Worm (Caenorhabditis elegans) whole organism, L3 larva: ENCODE measurements around the gene mif-4.

Experiments
- R02D3.7 ChIP-seq: fragments of 150-350 bp; optimal IDR thresholded peaks from 2 replicates; lab custom pipeline; 2014; ENCODE audit warnings: missing biosample characterization, missing genetic modification characterization
- ZK546.5 ChIP-seq: sonication (generic microtip); optimal IDR thresholded peaks from 2 replicates; lab custom pipeline; 2017; ENCODE audit warnings: missing biosample characterization, missing genetic modification characterization
- aly-2 ChIP-seq: fragments of 150-350 bp; optimal IDR thresholded peaks from 2 replicates; lab custom pipeline; 2014; ENCODE audit warnings: missing biosample characterization, missing genetic modification characterization
- ama-1 ChIP-seq: fragments of 150-350 bp; optimal IDR thresholded peaks from 2 replicates; lab custom pipeline; 2018
- ceh-16 ChIP-seq: sonication (generic microtip); optimal IDR thresholded peaks from 2 replicates; lab custom pipeline; 2017; ENCODE audit warnings: missing biosample characterization, missing genetic modification characterization
- ceh-28 ChIP-seq: fragments of 150-350 bp; optimal IDR thresholded peaks from 2 replicates; lab custom pipeline; 2014; ENCODE audit warnings: missing biosample characterization, missing genetic modification reagents, missing genetic modification characterization
- ceh-82 ChIP-seq: fragments of 150-350 bp; optimal IDR thresholded peaks from 2 replicates; lab custom pipeline; 2014; ENCODE audit warnings: missing biosample characterization, missing genetic modification characterization
- ceh-9 ChIP-seq: sonication (generic microtip); optimal IDR thresholded peaks from 2 replicates; lab custom pipeline; 2018; ENCODE audit warnings: missing biosample characterization, missing genetic modification characterization
- daf-12 ChIP-seq: fragments of 150-350 bp; optimal IDR thresholded peaks from 2 replicates; lab custom pipeline; 2014; ENCODE audit warnings: missing biosample characterization, missing genetic modification reagents, missing genetic modification characterization
- egl-27 ChIP-seq: sonication (generic microtip); optimal IDR thresholded peaks from 4 replicates; lab custom pipeline; 2017; ENCODE audit warnings: missing biosample characterization, missing genetic modification reagents, missing genetic modification characterization
- egl-5 ChIP-seq: fragments of 150-350 bp; optimal IDR thresholded peaks from 2 replicates; lab custom pipeline; 2017; ENCODE audit warnings: missing biosample characterization, missing genetic modification reagents, missing genetic modification characterization, inconsistent platforms
- elt-1 ChIP-seq: fragments of 150-350 bp; optimal IDR thresholded peaks from 2 replicates; lab custom pipeline; 2014; ENCODE audit warnings: missing biosample characterization, missing genetic modification characterization
- elt-2 ChIP-seq: sonication (generic microtip); optimal IDR thresholded peaks from 2 replicates; lab custom pipeline; 2016; ENCODE audit warnings: missing genetic modification reagents, mild to moderate bottlenecking, missing genetic modification characterization, missing compliant biosample characterization
- elt-3 ChIP-seq, 3 experiments: fragments of 150-350 bp in 1 of 3; sonication (generic microtip) in 2 of 3; optimal IDR thresholded peaks; 2 replicates in 2 of 3; 4 replicates in 1 of 3; lab custom pipeline; 2014 to 2017; ENCODE audit warnings: missing biosample characterization in 3 of 3, missing genetic modification characterization in 3 of 3
- eor-1 ChIP-seq, 2 experiments: fragments of 150-350 bp; optimal IDR thresholded peaks; 2 replicates each; lab custom pipeline; 2014 to 2018; ENCODE audit warnings: missing biosample characterization in 2 of 2, missing genetic modification characterization in 2 of 2
- fkh-10 ChIP-seq: sonication (generic microtip); optimal IDR thresholded peaks from 2 replicates; lab custom pipeline; 2017; ENCODE audit warnings: missing biosample characterization, missing genetic modification reagents, missing genetic modification characterization
- fkh-2 ChIP-seq: fragments of 150-350 bp; optimal IDR thresholded peaks from 2 replicates; lab custom pipeline; 2014; ENCODE audit warnings: missing biosample characterization, missing genetic modification reagents, missing genetic modification characterization
- fos-1 ChIP-seq: fragments of 150-350 bp; optimal IDR thresholded peaks from 2 replicates; lab custom pipeline; 2014; ENCODE audit warnings: missing biosample characterization, missing genetic modification characterization
- hmg-11 ChIP-seq: sonication (generic microtip); optimal IDR thresholded peaks from 2 replicates; lab custom pipeline; 2016; ENCODE audit warnings: missing genetic modification characterization, missing compliant biosample characterization
- jun-1 ChIP-seq: fragments of 150-350 bp; optimal IDR thresholded peaks from 2 replicates; lab custom pipeline; 2014; ENCODE audit warnings: missing biosample characterization, missing genetic modification reagents, missing genetic modification characterization
- lin-15B ChIP-seq: fragments of 150-350 bp; optimal IDR thresholded peaks from 2 replicates; lab custom pipeline; 2014; ENCODE audit warnings: missing biosample characterization, missing genetic modification characterization
- lin-39 ChIP-seq: fragments of 150-350 bp; optimal IDR thresholded peaks from 2 replicates; lab custom pipeline; 2018; ENCODE audit warnings: missing biosample characterization, missing genetic modification reagents, missing genetic modification characterization
- lsy-12 ChIP-seq: sonication (generic microtip); optimal IDR thresholded peaks from 2 replicates; lab custom pipeline; 2016; ENCODE audit warnings: mild to moderate bottlenecking, missing genetic modification characterization, missing compliant biosample characterization
- mdl-1 ChIP-seq: fragments of 150-350 bp; optimal IDR thresholded peaks from 2 replicates; lab custom pipeline; 2014; ENCODE audit warnings: missing biosample characterization, missing genetic modification characterization
- mml-1 ChIP-seq: fragments of 150-350 bp; sonication (generic microtip); optimal IDR thresholded peaks from 3 replicates; lab custom pipeline; 2014; ENCODE audit warnings: missing biosample characterization, missing genetic modification characterization
- nfya-1 ChIP-seq: sonication (generic microtip); optimal IDR thresholded peaks from 2 replicates; lab custom pipeline; 2017; ENCODE audit warnings: missing genetic modification characterization, mild to moderate bottlenecking, missing compliant biosample characterization, antibody characterized with exemption, moderate library complexity; ENCODE audit not compliant: insufficient read depth
- nhr-11 ChIP-seq: fragments of 150-350 bp; optimal IDR thresholded peaks from 2 replicates; lab custom pipeline; 2014; ENCODE audit warnings: missing biosample characterization, missing genetic modification characterization
- nhr-12 ChIP-seq: fragments of 150-350 bp; optimal IDR thresholded peaks from 2 replicates; lab custom pipeline; 2014; ENCODE audit warnings: missing biosample characterization, missing genetic modification characterization
- nhr-23 ChIP-seq: fragments of 150-350 bp; optimal IDR thresholded peaks from 2 replicates; lab custom pipeline; 2014; ENCODE audit warnings: missing biosample characterization, missing genetic modification reagents, missing genetic modification characterization
- nhr-237 ChIP-seq: fragments of 150-350 bp; optimal IDR thresholded peaks from 2 replicates; lab custom pipeline; 2014; ENCODE audit warnings: missing biosample characterization, missing genetic modification characterization
- nhr-25 ChIP-seq: sonication (generic microtip); optimal IDR thresholded peaks from 2 replicates; lab custom pipeline; 2017; ENCODE audit warnings: missing biosample characterization, missing genetic modification characterization
- nhr-28 ChIP-seq: fragments of 150-350 bp; optimal IDR thresholded peaks from 2 replicates; lab custom pipeline; 2014; ENCODE audit warnings: missing biosample characterization, missing genetic modification characterization
- nhr-43 ChIP-seq: sonication (generic microtip); optimal IDR thresholded peaks from 2 replicates; lab custom pipeline; 2016; ENCODE audit warnings: mild to moderate bottlenecking, missing genetic modification characterization, missing compliant biosample characterization; ENCODE audit not compliant: poor library complexity, severe bottlenecking
- nhr-67 ChIP-seq: fragments of 150-350 bp; optimal IDR thresholded peaks from 2 replicates; lab custom pipeline; 2014; ENCODE audit warnings: missing biosample characterization, missing genetic modification characterization
- nhr-76 ChIP-seq: fragments of 150-350 bp; sonication (generic microtip); optimal IDR thresholded peaks from 5 replicates; lab custom pipeline; 2014; ENCODE audit warnings: missing biosample characterization, missing genetic modification characterization
- nhr-77 ChIP-seq: fragments of 150-350 bp; optimal IDR thresholded peaks from 2 replicates; lab custom pipeline; 2014; ENCODE audit warnings: missing biosample characterization, missing genetic modification characterization
- pha-4 ChIP-seq: fragments of 150-350 bp; optimal IDR thresholded peaks from 2 replicates; lab custom pipeline; 2014; ENCODE audit warnings: missing biosample characterization, missing genetic modification reagents, missing genetic modification characterization
- pqm-1 ChIP-seq: fragments of 150-350 bp; optimal IDR thresholded peaks from 2 replicates; lab custom pipeline; 2017; ENCODE audit warnings: missing biosample characterization, missing genetic modification characterization, inconsistent platforms
- sea-2 ChIP-seq: fragments of 150-350 bp; sonication (generic microtip); optimal IDR thresholded peaks from 4 replicates; lab custom pipeline; 2014; ENCODE audit warnings: missing biosample characterization, missing genetic modification reagents, missing genetic modification characterization
- skn-1 ChIP-seq: fragments of 150-350 bp; optimal IDR thresholded peaks from 2 replicates; lab custom pipeline; 2014; ENCODE audit warnings: missing biosample characterization, missing genetic modification characterization
- snpc-4 ChIP-seq: fragments of 150-350 bp; optimal IDR thresholded peaks from 2 replicates; lab custom pipeline; 2014; ENCODE audit warnings: missing biosample characterization, missing genetic modification characterization
- tbx-2 ChIP-seq: sonication (generic microtip); optimal IDR thresholded peaks from 2 replicates; lab custom pipeline; 2016; ENCODE audit warnings: mild to moderate bottlenecking, missing genetic modification characterization, missing compliant biosample characterization
- unc-39 ChIP-seq: sonication (generic microtip); optimal IDR thresholded peaks from 4 replicates; lab custom pipeline; 2017; ENCODE audit warnings: missing biosample characterization, missing genetic modification characterization
- unc-62 ChIP-seq: fragments of 150-350 bp; sonication (generic microtip); optimal IDR thresholded peaks from 4 replicates; lab custom pipeline; 2014; ENCODE audit warnings: missing biosample characterization, missing genetic modification reagents, missing genetic modification characterization
- zag-1 ChIP-seq: fragments of 150-350 bp; optimal IDR thresholded peaks from 2 replicates; lab custom pipeline; 2014; ENCODE audit warnings: missing biosample characterization, missing genetic modification characterization
- ztf-11 ChIP-seq: fragments of 150-350 bp; optimal IDR thresholded peaks from 2 replicates; lab custom pipeline; 2014; ENCODE audit warnings: missing biosample characterization, missing genetic modification characterization
- ztf-4 ChIP-seq: fragments of 150-350 bp; optimal IDR thresholded peaks from 2 replicates; lab custom pipeline; 2014; ENCODE audit warnings: missing biosample characterization, missing genetic modification characterization

mif-4 gene

ce11 chrIV:6321667-6322066 is 14.1 kb downstream of the mif-4 start, which contains the start of gene Y73B6BL.29:
TSS of gene Y73B6BL.29 (plus strand) at chrIV:6321929.
- TF ChIP-seq ceh-16 (tag; lab: Kevin White, UChicago) (no peak), mdl-1 (tag; lab: Kevin White, UChicago) (peak; percentile 12), nhr-11 (tag; lab: Kevin White, UChicago) (no peak), nhr-76 (no peak), fkh-2 (tag; lab: Kevin White, UChicago) (no peak), nhr-237 (tag; lab: Kevin White, UChicago) (no peak), nhr-12 (tag; lab: Kevin White, UChicago) (no peak), unc-62 (GFP tag; lab: Kevin White, UChicago) (no peak), ZK546.5 (tag; lab: Kevin White, UChicago) (peak; percentile 63), lin-15B (peak; percentile 87), egl-5 (peak; percentile 21), pqm-1 (tag; lab: Kevin White, UChicago) (peak; percentile 15), ztf-11 (tag; lab: Kevin White, UChicago) (no peak), ama-1 (lab: Kevin White, UChicago) (no peak), fos-1 (tag; lab: Kevin White, UChicago) (no peak), mml-1 (tag; lab: Kevin White, UChicago) (no peak), elt-3 (tag; optimal IDR thresholded peaks at IDR 0.05; lab: Kevin White, UChicago) (no peak), fkh-10 (GFP tag; lab: Kevin White, UChicago) (peak; percentile 87), ceh-82 (tag; lab: Kevin White, UChicago) (peak; percentile 32), nhr-25 (tag; lab: Kevin White, UChicago) (peak; percentile 72), nhr-77 (tag; lab: Kevin White, UChicago) (no peak), nhr-43 (tag; lab: Kevin White, UChicago) (peak; percentile 95), egl-27 (no peak), nhr-67 (no peak), aly-2 (tag; lab: Kevin White, UChicago) (no peak), R02D3.7 (tag; lab: Kevin White, UChicago) (peak; percentile 88), nhr-28 (tag; lab: Kevin White, UChicago) (no peak), unc-39 (tag; lab: Kevin White, UChicago) (no peak), daf-12 (tag; lab: Kevin White, UChicago) (no peak), ceh-28 (tag; lab: Kevin White, UChicago) (peak; percentile 67), jun-1 (tag; lab: Kevin White, UChicago) (peak; percentile 66), skn-1 (peak; percentile 85), lsy-12 (tag; lab: Kevin White, UChicago) (peak; percentile 84), zag-1 (tag; lab: Kevin White, UChicago) (no peak), ceh-9 (tag; lab: Kevin White, UChicago) (no peak), elt-1 (no peak), pha-4 (peak; percentile 93), hmg-11 (tag; lab: Kevin White, UChicago) (peak; percentile 51), snpc-4 (tag; lab: Kevin White, UChicago) (peak; percentile 90), tbx-2 (tag; lab: Kevin White, UChicago) (peak; percentile 81), sea-2 (GFP tag; lab: Kevin White, UChicago) (no peak), nhr-23 (peak; percentile 95), nfya-1 (tag; lab: Kevin White, UChicago) (peak; percentile 89), lin-39 (tag; lab: Kevin White, UChicago) (no peak), ztf-4 (tag; lab: Kevin White, UChicago) (no peak), elt-2 (tag; lab: Kevin White, UChicago) (peak; percentile 56), eor-1 (tag; optimal IDR thresholded peaks at IDR 0.05; lab: Kevin White, UChicago) (peak in 1 of 2 experiments; percentile 55)
